Fruit fly (Drosophila melanogaster): ENCODE measurements around the gene Mocs1.

dm6 chr3L:11069764-11070163, 562 bp upstream of the Mocs1 start, which contains the start of gene CG6310:
- TF ChIP-seq pan (optimal IDR thresholded peaks at IDR 0.05) (no peak), psq (optimal IDR thresholded peaks at IDR 0.05) (no peak), usp (GFP tag; optimal IDR thresholded peaks at IDR 0.05) (no peak), Dll (optimal IDR thresholded peaks at IDR 0.05) (no peak), CG8478 (optimal IDR thresholded peaks at IDR 0.05) (no peak), EcR (GFP tag; optimal IDR thresholded peaks at IDR 0.05) (no peak)

Measured in whole organism.